Worm (Caenorhabditis elegans): ENCODE measurements around the gene R10E12.2.

The R10E12.2 gene

DNA sequence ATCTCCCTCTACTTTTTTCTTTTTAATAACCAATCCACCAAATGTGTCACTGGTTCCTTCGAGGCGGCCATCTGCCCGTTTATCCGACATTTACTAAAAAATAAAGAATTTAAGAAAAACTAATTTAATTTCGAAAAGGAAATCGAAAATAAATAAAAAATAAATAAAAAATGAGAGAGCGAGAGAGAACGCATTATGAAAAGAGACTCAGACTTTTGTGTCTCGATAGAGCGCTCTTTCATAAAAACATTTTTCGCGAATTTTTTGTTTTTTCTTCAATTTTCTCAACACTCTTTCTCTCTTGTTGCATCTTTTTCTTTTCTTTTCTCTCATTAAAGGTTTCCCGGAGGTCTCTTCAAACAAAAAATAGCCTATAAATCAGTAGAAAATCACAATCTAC is 17.5 kb downstream of the R10E12.2 start, which contains the start of gene mog-1:
mog-1 (minus strand) TSS at position 93 of the 400 bp plus-strand sequence.
- TF ChIP-seq tbx-2 (tag; optimal IDR thresholded peaks at IDR 0.05) (no peak), fos-1 (tag; optimal IDR thresholded peaks at IDR 0.05) (no peak), ceh-82 (tag; optimal IDR thresholded peaks at IDR 0.05) (no peak), nfya-1 (tag; optimal IDR thresholded peaks at IDR 0.05; ENCODE audit: insufficient read depth) (no peak), egl-5 (tag; optimal IDR thresholded peaks at IDR 0.05) (peak; percentile 11), unc-62 (GFP tag; optimal IDR thresholded peaks at IDR 0.05) (no peak), nhr-25 (tag; optimal IDR thresholded peaks at IDR 0.05) (no peak), nhr-23 (tag; optimal IDR thresholded peaks at IDR 0.05) (no peak), nhr-43 (tag; optimal IDR thresholded peaks at IDR 0.05; ENCODE audit: poor library complexity, severe bottlenecking) (no peak), lsy-12 (tag; optimal IDR thresholded peaks at IDR 0.05) (no peak), lin-39 (tag; optimal IDR thresholded peaks at IDR 0.05) (no peak), lin-15B (tag; optimal IDR thresholded peaks at IDR 0.05) (peak; percentile 17), egl-27 (tag; optimal IDR thresholded peaks at IDR 0.05) (no peak), unc-39 (tag; optimal IDR thresholded peaks at IDR 0.05) (no peak), eor-1 (tag; optimal IDR thresholded peaks at IDR 0.05) (no peak), pha-4 (tag; optimal IDR thresholded peaks at IDR 0.05) (peak; percentile 60), ztf-11 (tag; optimal IDR thresholded peaks at IDR 0.05) (no peak), elt-1 (tag; optimal IDR thresholded peaks at IDR 0.05) (no peak)

DNA sequence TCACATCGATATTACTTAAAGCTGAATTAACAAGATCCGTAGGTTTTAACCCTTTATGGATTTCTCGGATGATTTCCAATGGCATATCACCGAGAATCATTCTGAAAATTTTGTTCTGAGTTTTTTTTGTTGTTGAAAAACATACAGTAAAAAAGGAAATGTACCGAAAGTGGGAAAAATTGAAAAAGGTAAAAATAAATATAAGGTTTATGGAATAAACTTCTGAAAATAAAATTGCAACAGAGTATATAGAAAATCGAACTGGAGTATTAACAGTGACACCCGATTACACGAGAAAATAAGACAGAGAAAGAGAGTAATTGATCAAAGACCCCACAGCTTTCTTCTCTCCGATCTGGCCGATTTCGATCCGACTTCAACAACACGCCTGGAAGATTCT is 21.8 kb downstream of the R10E12.2 start, which contains the start of gene K03H1.11:
K03H1.11 (minus strand) TSS at position 101 of the 400 bp plus-strand sequence.
- TF ChIP-seq nhr-25 (tag; optimal IDR thresholded peaks at IDR 0.05) (no peak), nhr-23 (tag; optimal IDR thresholded peaks at IDR 0.05) (peak; percentile 13), pha-4 (tag; optimal IDR thresholded peaks at IDR 0.05) (no peak), R02D3.7 (tag; optimal IDR thresholded peaks at IDR 0.05) (no peak)

DNA sequence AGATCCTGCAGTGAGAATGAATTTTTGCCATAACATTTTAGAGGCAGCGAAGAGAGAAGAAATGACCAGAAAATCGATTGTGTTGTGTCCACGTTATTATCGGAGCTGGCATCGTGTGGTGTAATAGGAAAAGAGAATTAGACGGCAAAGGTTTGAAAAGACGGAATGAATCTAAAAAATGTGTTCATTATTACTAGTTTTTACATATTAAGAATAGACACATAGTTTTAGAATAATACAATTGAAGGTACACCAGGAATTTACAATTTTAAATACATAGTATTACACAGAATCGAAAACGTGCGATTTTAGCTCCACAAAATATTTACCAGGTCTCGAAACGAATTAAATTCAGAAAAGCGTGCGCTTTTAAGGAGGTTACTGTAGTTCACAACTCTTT is 23.4 kb downstream of the R10E12.2 start, which contains the start of gene K03H1.13:
K03H1.13 (minus strand) TSS at position 101 of the 400 bp plus-strand sequence.
- no peak for TF ChIP-seq fos-1 (tag; optimal IDR thresholded peaks at IDR 0.05)
- TF ChIP-seq ztf-4 (tag; optimal IDR thresholded peaks at IDR 0.05): no peak
- TF ChIP-seq egl-5 (tag; optimal IDR thresholded peaks at IDR 0.05): no peak
- TF ChIP-seq pha-4 (tag; optimal IDR thresholded peaks at IDR 0.05): peak; percentile 6
- TF ChIP-seq nfya-1 (tag; optimal IDR thresholded peaks at IDR 0.05; ENCODE audit: insufficient read depth): peak; percentile 4
- peak; percentile 42 for TF ChIP-seq ceh-28 (tag; optimal IDR thresholded peaks at IDR 0.05)

DNA sequence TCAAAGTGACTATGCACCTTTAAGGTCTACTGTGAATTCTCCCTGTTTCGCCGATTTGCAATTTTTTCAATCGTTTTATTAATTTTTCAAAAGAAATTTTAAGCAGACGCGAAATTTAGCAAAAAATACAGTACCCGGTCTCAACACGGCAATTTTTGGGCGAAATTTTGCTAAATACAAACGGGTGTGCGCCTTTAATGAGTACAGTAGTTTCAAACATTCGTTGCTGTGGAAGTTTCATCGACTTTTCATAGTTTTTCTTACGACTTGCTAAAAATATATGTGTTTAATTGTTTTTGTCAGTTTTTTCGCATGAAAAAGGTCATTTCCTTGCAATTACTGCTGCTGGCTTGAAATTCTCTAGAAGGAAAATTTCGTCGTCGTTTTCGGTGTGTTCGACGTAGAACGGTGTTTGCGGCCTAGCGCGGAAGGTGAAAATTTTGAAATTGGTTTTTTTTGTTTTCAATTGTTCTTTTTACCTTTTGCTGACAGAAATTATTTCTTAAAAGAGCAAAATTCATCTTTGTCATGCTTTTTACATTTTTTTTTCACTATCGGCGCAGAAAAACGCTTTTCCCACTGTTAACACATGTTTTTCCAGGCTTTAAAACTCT is 26.8 kb downstream of the R10E12.2 start, which contains the start of gene K03H1.7:
K03H1.7 (plus strand) TSS at position 600 of the 614 bp plus-strand sequence.
- TF ChIP-seq lin-15B (tag; optimal IDR thresholded peaks at IDR 0.05): peak; percentile 73
- TF ChIP-seq ceh-82 (tag; optimal IDR thresholded peaks at IDR 0.05): no peak
- no peak for TF ChIP-seq nhr-12 (tag; optimal IDR thresholded peaks at IDR 0.05)

DNA sequence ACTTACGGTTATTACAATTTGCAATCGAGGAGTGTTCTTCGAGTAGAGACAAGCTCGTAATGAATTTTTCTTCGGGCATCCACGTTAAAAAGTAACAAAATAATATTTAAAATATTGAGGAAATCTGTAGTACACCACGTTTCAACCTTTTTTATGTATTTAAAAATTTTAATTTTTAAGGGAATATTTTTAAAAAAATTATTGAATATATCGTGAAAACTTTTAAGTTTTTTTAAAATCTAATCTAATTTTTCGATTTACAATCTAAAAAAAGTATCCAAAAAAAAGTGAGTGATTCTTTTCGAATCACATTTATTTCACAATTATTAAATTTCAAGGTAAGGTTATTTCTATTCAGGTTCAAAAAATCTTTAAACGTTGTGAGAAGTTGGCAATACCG is 28.9 kb downstream of the R10E12.2 start, which contains the start of gene gln-2:
gln-2 (minus strand) TSS at position 101 of the 400 bp plus-strand sequence.
- TF ChIP-seq nhr-43 (tag; optimal IDR thresholded peaks at IDR 0.05; ENCODE audit: poor library complexity, severe bottlenecking) (no peak), egl-27 (tag; optimal IDR thresholded peaks at IDR 0.05) (no peak), mml-1 (tag; optimal IDR thresholded peaks at IDR 0.05) (no peak), lsy-12 (tag; optimal IDR thresholded peaks at IDR 0.05) (no peak), elt-3 (tag; optimal IDR thresholded peaks at IDR 0.05) (no peak), zag-1 (tag; optimal IDR thresholded peaks at IDR 0.05) (no peak), ztf-4 (tag; optimal IDR thresholded peaks at IDR 0.05) (no peak), pha-4 (tag; optimal IDR thresholded peaks at IDR 0.05) (no peak), sea-2 (GFP tag; optimal IDR thresholded peaks at IDR 0.05) (no peak), ceh-82 (tag; optimal IDR thresholded peaks at IDR 0.05) (no peak), nhr-12 (tag; optimal IDR thresholded peaks at IDR 0.05) (no peak), snpc-4 (tag; optimal IDR thresholded peaks at IDR 0.05) (no peak), hmg-11 (tag; optimal IDR thresholded peaks at IDR 0.05) (no peak), egl-5 (tag; optimal IDR thresholded peaks at IDR 0.05) (no peak)

DNA sequence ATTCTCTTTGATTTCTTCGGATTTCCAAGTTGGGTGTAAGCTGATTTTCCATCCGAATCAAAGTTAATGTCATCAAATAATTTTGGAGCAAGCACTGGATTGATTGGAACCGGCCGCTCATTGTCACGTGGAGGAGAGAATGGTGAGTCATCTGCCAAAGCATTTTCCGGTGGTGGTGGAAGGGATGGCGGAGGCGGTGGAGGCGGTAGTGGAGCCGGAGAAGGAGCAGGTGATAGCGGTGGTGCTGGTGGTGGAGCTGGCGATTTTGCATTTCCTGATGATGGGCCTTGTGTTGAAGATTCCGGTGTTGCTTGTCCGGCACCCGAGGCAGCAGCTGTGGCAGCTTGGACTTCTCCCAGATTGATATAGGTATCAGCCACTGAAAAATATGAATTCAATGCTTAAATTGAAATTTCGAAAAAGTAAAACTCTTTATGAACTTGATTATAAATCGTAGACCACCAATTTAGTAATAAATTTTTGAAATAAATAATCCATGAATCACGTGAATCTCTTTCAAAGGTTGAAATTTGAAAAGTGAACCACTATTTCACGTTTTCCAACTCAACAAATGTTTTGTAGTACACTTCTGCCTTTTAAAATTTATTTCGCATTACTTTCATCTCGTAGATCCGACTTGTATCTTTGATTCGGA is 32.5 kb downstream of the R10E12.2 start, which contains the start of the genes K03H1.9 and K03H1.12:
K03H1.9 (minus strand) TSS at position 471 of the 655 bp plus-strand sequence.
K03H1.12 (plus strand) TSS at position 605 of the 655 bp plus-strand sequence.
- no peak for TF ChIP-seq ZK546.5 (tag; optimal IDR thresholded peaks at IDR 0.05)
- no peak for TF ChIP-seq elt-3 (tag; optimal IDR thresholded peaks at IDR 0.05)
- TF ChIP-seq lsy-12 (tag; optimal IDR thresholded peaks at IDR 0.05): no peak
- TF ChIP-seq mdl-1 (tag; optimal IDR thresholded peaks at IDR 0.05): no peak
- TF ChIP-seq egl-5 (tag; optimal IDR thresholded peaks at IDR 0.05): no peak
- TF ChIP-seq daf-12 (tag; optimal IDR thresholded peaks at IDR 0.05): no peak

Data from whole organism, L3 larva.